Worm (Caenorhabditis elegans): ENCODE results near the gene srj-7.

DNA sequence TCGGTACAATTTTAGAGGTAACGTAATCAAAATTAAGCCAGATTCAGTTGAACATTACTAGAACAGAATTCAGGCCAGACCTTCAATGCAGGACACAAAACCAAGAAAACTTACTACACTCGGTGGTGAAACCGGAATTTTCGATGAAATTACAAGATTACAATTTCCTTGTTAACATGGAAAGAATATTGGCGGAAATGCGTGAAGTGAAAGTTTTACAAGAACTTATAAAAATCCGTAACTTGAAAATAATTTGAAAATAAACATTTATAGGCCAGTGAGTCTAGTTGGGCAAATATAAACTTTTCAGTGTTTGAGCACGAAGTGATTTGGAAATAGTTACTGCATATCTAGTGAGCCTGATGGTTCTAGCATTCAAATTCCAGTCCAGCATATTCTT is 9.9 kb upstream of the srj-7 start, which contains the start of gene K08D9.6:
- no peak for TF ChIP-seq lin-26 (GFP tag; IDR thresholded peaks at IDR 0.05)
- no peak for TF ChIP-seq ama-1 (optimal IDR thresholded peaks at IDR 0.05)
- no peak for TF ChIP-seq ama-1 (GFP tag; optimal IDR thresholded peaks at IDR 0.05)
- TF ChIP-seq lin-40 (tag; optimal IDR thresholded peaks at IDR 0.05), result no peak
- no peak for TF ChIP-seq hmg-20 (GFP tag; IDR thresholded peaks at IDR 0.05)
- no peak for TF ChIP-seq Y53F4B.3 (GFP tag; IDR thresholded peaks at IDR 0.05)

Data from whole organism, young adult.